Worm (Caenorhabditis elegans) whole organism, L2 larva: ENCODE measurements around the gene R01H2.2.

Experiments used
- R02D3.7 ChIP-seq: fragments of 150-350 bp; optimal IDR thresholded peaks from 2 replicates; lab custom pipeline; 2014; ENCODE audit warnings: missing biosample characterization, missing genetic modification characterization
- ceh-16 ChIP-seq: fragments of 150-350 bp; optimal IDR thresholded peaks from 2 replicates; lab custom pipeline; 2014; ENCODE audit warnings: missing biosample characterization, missing genetic modification characterization
- elt-1 ChIP-seq: fragments of 150-350 bp; optimal IDR thresholded peaks from 2 replicates; lab custom pipeline; 2014; ENCODE audit warnings: missing biosample characterization, missing genetic modification characterization
- fos-1 ChIP-seq: fragments of 150-350 bp; optimal IDR thresholded peaks from 2 replicates; lab custom pipeline; 2014; ENCODE audit warnings: missing biosample characterization, missing genetic modification characterization
- lin-39 ChIP-seq: fragments of 150-350 bp; optimal IDR thresholded peaks from 2 replicates; lab custom pipeline; 2014; ENCODE audit warnings: missing biosample characterization, missing genetic modification reagents, missing genetic modification characterization
- lsy-2 ChIP-seq, 2 experiments: fragments of 150-350 bp in 1 of 2; sonication (generic microtip) in 1 of 2; optimal IDR thresholded peaks; 2 replicates each; lab custom pipeline; 2014 to 2017; ENCODE audit warnings: missing biosample characterization in 2 of 2, missing genetic modification characterization in 2 of 2
- nhr-25 ChIP-seq: fragments of 150-350 bp; sonication (generic microtip); optimal IDR thresholded peaks from 3 replicates; lab custom pipeline; 2014; ENCODE audit warnings: missing biosample characterization, missing genetic modification characterization
- skn-1 ChIP-seq: sonication (generic microtip); optimal IDR thresholded peaks from 2 replicates; lab custom pipeline; 2017; ENCODE audit warnings: missing biosample characterization, missing genetic modification characterization
- zag-1 ChIP-seq: fragments of 150-350 bp; optimal IDR thresholded peaks from 2 replicates; lab custom pipeline; 2014; ENCODE audit warnings: missing biosample characterization, missing genetic modification characterization
- ztf-11 ChIP-seq: sonication (generic microtip); optimal IDR thresholded peaks from 2 replicates; lab custom pipeline; 2017; ENCODE audit warnings: missing biosample characterization, missing genetic modification characterization

DNA sequence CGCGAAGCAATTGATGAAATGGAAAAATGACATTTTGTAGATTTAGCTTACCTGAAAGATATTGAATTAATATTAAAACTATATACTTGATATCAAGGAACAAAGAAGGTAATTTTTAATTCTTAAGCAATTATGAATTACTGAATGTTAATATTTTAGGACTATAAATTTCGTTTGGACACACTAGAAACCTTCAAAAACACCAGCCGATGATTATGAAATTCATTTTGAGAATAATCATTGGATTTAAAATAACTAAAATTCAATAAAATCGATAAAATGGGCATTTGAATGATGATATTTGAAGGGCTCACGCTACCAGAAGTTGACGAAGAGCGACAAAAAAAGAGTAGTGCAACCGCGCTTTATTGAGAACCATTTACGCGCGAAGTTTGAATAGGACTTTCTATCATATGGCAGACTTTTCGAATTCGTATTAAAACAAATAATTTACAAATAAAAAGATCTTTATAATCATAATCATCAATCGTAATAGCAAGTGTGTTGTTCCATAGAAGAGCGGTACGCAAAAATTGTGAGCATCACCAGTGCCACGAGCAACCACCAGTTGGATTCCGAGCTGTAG lies 17.6 kb downstream of the R01H2.2 start, which contains the start of gene ZK418.5:
- TF ChIP-seq fos-1 (tag; lab: Kevin White, UChicago) (no peak), nhr-25 (tag; lab: Kevin White, UChicago) (no peak), lsy-2 (tag; optimal IDR thresholded peaks at IDR 0.05; lab: Kevin White, UChicago) (peak; percentile 30 to 77), zag-1 (tag; lab: Kevin White, UChicago) (no peak), ceh-16 (tag; lab: Kevin White, UChicago) (no peak), skn-1 (tag; lab: Kevin White, UChicago) (peak; percentile 28), elt-1 (tag; lab: Kevin White, UChicago) (no peak), ztf-11 (no peak), R02D3.7 (tag; lab: Kevin White, UChicago) (no peak), lin-39 (tag; lab: Kevin White, UChicago) (no peak)
